Fruit fly (Drosophila melanogaster): ENCODE data around the gene CG31029.
A peak's percentile ranks its signal among the peaks of the same experiment; 100 is the strongest.

CG31029 gene

DNA sequence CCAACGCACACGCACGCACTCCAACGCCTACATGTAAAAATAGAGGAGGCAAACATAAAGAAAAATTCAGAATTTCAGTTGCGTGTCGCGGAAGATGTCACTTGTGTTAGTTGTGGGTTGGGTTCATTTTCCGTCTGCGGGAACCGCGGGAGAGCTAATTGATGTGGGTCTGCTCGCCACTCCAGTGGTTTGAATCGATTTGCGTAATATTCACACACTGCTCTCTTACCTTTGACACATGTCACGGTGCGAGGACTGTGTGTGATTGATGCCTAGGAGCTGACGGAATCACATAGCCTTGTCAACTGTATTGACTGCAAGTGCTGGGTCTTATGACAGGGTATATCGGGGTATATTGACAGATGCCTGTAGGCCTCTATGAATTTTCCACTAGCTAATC lies 21.2 kb downstream of the CG31029 start:
- TF ChIP-seq pan (optimal IDR thresholded peaks at IDR 0.05) (no peak), EcR (GFP tag; optimal IDR thresholded peaks at IDR 0.05) (no peak), usp (GFP tag; optimal IDR thresholded peaks at IDR 0.05) (no peak), psq (optimal IDR thresholded peaks at IDR 0.05) (no peak), Dll (optimal IDR thresholded peaks at IDR 0.05) (no peak), CG8478 (optimal IDR thresholded peaks at IDR 0.05) (no peak)

DNA sequence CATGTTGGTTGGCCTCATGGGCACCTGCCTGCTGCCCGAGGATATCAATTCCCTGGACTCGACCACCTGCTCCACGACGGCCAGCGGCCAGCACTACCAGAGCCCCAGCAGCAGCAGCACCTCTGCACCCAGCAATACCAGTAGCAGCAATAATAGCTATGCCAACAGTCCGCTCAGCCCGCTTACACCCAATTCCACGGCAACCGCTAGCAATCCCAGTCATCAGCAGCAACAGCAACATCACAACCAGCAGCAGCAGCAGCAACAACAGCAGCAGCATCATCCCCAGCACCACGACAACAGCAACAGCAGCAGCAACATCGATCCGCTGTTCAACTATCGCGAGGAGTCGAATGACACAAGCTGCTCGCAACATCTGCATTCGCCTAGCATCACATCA lies 22.8 kb downstream of the CG31029 start:
- TF ChIP-seq psq (optimal IDR thresholded peaks at IDR 0.05) (no peak), EcR (GFP tag; optimal IDR thresholded peaks at IDR 0.05) (no peak), CG8478 (optimal IDR thresholded peaks at IDR 0.05) (no peak), Dll (optimal IDR thresholded peaks at IDR 0.05) (no peak), pan (optimal IDR thresholded peaks at IDR 0.05) (no peak), usp (GFP tag; optimal IDR thresholded peaks at IDR 0.05) (no peak)

DNA sequence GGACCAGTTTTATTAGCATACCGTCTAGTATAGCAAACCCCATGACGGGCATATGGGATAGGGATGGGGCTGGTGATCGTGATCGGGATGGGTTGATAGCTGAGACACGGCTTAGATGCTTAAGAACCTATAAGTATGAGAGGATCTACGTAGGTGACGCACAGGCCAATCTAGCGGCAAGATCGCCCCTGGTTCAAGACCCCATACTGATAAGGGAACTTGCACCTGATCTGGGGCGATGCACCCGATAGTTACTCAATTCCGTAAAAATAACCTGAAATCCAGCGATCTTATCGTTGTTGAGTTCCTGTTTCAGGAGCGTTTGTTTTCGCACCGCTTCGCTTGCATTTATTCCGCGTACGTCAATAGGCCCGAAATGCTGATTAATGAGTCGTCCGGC lies 23.6 kb downstream of the CG31029 start:
- no peak for TF ChIP-seq usp (GFP tag; optimal IDR thresholded peaks at IDR 0.05)
- TF ChIP-seq Dll (optimal IDR thresholded peaks at IDR 0.05): no peak
- no peak for TF ChIP-seq pan (optimal IDR thresholded peaks at IDR 0.05)
- no peak for TF ChIP-seq CG8478 (optimal IDR thresholded peaks at IDR 0.05)
- TF ChIP-seq psq (optimal IDR thresholded peaks at IDR 0.05): no peak
- no peak for TF ChIP-seq EcR (GFP tag; optimal IDR thresholded peaks at IDR 0.05)

DNA sequence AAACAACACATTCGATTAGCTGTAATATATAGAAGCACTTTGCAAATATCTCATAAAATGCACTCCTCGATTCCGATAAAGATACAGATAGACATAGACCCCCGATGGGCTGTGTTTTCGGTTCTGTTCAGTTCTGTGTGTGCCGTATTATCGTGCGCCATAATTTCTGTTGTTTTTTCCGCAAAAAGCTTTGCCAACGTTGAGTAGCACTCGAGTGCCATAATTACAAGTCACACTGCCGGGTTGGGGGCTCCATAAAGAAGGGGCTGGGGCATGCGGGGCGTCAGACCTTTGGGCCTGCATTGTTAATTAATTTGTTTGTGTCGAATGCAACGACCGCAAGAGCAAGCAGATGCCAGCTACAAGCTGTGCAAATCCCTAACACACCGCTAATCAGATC lies 24.5 kb downstream of the CG31029 start:
- TF ChIP-seq EcR (GFP tag; optimal IDR thresholded peaks at IDR 0.05) (no peak), Dll (optimal IDR thresholded peaks at IDR 0.05) (no peak), CG8478 (optimal IDR thresholded peaks at IDR 0.05) (no peak), usp (GFP tag; optimal IDR thresholded peaks at IDR 0.05) (no peak), pan (optimal IDR thresholded peaks at IDR 0.05) (no peak), psq (optimal IDR thresholded peaks at IDR 0.05) (no peak)

DNA sequence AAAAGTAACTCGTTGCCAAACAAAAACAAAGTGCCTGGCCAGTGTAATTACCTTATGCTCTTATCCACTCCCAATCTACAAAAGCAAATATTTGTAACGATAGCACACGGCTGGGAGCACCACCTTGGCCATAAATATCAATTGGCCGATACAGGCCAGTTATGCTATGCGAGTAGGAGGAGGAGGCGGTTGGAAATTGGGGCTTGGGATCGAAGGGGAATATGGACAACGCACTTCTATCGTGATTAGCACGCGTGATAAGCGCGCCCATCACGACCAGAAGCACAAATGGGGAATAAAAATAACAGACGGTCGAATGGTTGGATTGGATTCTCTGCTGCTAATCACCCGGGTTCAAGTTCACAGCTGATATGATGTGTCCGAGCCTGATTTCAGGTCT lies 25.6 kb downstream of the CG31029 start:
- TF ChIP-seq usp (GFP tag; optimal IDR thresholded peaks at IDR 0.05) (no peak), pan (optimal IDR thresholded peaks at IDR 0.05) (no peak), psq (optimal IDR thresholded peaks at IDR 0.05) (no peak), EcR (GFP tag; optimal IDR thresholded peaks at IDR 0.05) (no peak), CG8478 (optimal IDR thresholded peaks at IDR 0.05) (no peak), Dll (optimal IDR thresholded peaks at IDR 0.05) (no peak)

DNA sequence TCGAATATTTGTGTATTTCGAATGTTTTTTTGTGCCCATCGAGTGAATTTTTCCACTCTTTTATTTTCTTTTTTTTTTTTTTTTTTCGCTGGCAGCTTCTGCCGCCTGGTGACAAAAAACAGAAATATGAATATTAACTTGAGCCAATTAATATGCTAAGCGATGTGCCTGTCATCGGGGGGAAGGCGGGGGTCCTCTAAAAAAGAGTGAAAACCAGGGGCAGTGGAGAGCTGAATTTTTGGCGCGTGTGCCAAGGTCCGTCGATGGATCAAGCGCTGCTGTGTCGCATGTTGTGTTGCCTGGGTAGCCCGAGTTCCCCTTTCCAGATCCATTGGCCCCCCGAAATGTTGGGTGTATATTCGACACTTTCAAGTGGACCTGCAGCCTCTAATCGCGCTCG lies 26.4 kb downstream of the CG31029 start:
- TF ChIP-seq pan (optimal IDR thresholded peaks at IDR 0.05): no peak
- TF ChIP-seq Dll (optimal IDR thresholded peaks at IDR 0.05): no peak
- no peak for TF ChIP-seq psq (optimal IDR thresholded peaks at IDR 0.05)
- TF ChIP-seq CG8478 (optimal IDR thresholded peaks at IDR 0.05): no peak
- TF ChIP-seq usp (GFP tag; optimal IDR thresholded peaks at IDR 0.05): no peak
- no peak for TF ChIP-seq EcR (GFP tag; optimal IDR thresholded peaks at IDR 0.05)

DNA sequence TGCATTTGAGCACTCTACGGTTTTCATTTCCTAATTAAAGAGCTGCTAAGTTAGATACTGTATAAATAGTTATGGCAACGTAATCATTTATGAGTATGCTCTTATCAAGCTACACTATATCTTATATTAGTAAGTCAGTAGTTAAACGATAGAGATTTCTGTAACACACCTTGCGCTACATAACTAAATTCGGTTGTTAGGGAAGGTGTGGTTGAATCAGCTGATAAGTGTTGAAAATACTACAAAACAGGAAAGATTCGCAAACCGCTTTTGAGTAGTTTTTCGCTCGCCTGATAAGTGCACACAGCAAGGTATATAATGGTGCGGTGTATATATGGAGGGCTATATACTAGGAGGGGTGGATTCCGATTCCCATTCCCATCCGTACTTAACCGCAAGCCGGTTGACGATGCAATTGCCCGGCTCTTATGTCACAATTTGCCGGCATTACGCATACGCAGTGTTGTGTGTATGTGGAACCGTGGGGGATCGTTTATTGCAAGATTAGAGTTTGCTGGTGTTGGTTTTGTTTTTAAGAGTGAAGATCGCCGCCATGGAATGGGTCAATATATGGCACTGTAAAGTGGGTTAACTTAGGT lies 27.2 kb downstream of the CG31029 start:
- no peak for TF ChIP-seq usp (GFP tag; optimal IDR thresholded peaks at IDR 0.05)
- TF ChIP-seq psq (optimal IDR thresholded peaks at IDR 0.05): no peak
- TF ChIP-seq pan (optimal IDR thresholded peaks at IDR 0.05): no peak
- no peak for TF ChIP-seq CG8478 (optimal IDR thresholded peaks at IDR 0.05)
- TF ChIP-seq Dll (optimal IDR thresholded peaks at IDR 0.05): no peak
- no peak for TF ChIP-seq EcR (GFP tag; optimal IDR thresholded peaks at IDR 0.05)

DNA sequence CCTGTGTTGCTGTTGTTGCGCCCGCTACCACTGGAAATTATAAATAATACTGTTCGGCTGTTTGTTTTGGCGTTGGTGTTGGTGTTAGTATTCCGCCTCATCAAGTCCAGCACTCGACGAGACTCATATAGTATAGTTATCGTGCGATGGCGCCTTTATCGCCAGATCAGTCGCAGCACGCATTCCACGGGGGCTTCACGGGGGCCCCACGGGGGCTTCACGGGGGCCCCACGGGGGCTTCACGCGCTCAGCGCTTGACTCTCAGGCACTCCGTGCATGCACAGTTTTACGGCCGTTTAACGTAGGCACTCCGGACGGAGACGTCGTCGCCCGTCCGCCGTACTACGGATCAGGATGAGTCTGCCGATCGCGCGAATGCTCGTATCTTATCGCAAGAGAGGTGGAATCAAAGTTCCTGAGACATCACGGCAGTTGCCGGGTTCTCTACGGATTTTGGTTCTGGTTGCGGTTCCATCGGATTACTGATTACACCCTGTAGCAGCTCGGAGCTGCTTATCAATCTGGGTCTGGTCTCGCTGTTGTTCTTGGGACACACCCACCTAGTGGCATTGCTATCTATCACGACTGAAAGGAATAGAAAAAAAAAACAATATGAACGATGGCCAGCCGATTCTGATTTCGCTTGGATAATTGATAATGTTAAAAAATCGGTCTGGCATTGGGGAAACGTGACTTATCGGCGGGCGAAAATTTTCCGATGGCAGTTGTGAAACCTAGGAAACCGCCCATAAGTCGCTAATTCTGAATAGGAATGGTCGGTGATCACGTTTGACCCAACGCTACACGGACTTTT lies 29.2 kb downstream of the CG31029 start:
- TF ChIP-seq Dll (optimal IDR thresholded peaks at IDR 0.05) (no peak), psq (optimal IDR thresholded peaks at IDR 0.05) (no peak), CG8478 (optimal IDR thresholded peaks at IDR 0.05) (no peak), pan (optimal IDR thresholded peaks at IDR 0.05) (no peak), EcR (GFP tag; optimal IDR thresholded peaks at IDR 0.05) (no peak), usp (GFP tag; optimal IDR thresholded peaks at IDR 0.05) (no peak)

DNA sequence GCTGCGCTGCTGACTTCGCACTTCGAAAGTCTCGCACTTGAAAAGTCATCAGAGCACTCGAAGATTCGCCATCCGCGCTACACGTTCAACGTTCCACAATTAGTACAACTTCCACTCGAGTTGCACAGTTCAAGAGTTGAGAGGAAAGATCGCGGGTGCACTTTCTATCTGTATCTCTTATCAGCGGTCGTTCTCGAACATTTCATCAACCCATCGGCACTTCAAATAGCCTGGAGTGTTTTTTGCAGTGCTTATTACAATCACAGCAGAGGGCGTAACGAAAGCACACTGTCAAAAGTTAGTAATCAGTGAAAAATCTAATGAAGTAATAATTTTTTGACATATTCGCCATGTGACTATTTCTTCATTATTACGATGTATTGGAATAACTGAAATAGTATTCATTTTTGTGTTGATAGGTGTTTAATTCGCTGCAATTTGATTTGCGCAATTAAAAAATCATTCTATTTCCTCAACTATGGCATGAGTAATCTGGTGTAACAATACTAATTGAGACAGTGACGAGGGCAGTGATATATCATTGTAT lies 30.7 kb downstream of the CG31029 start:
- TF ChIP-seq usp (GFP tag; optimal IDR thresholded peaks at IDR 0.05) (no peak), Dll (optimal IDR thresholded peaks at IDR 0.05) (no peak), pan (optimal IDR thresholded peaks at IDR 0.05) (no peak)

DNA sequence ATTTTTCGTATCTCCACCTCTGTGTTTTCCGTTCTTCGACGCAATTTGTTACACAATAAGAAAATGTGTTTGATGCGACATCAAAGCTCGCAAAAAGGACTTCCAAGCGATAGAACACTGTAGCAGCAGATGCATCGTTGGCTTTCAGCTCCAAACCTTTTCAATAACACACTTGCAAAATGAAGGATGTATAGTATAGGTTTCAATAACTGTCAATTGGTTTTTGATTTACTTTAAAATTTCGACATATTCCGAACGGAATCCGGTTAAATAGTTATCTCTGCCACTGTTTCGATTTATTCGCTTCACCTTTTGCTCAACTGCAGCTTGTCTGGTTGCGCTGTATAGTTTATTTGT lies 31.2 kb downstream of the CG31029 start:
- TF ChIP-seq psq (optimal IDR thresholded peaks at IDR 0.05): no peak
- TF ChIP-seq CG8478 (optimal IDR thresholded peaks at IDR 0.05): no peak
- TF ChIP-seq pan (optimal IDR thresholded peaks at IDR 0.05): no peak
- no peak for TF ChIP-seq EcR (GFP tag; optimal IDR thresholded peaks at IDR 0.05)
- TF ChIP-seq Dll (optimal IDR thresholded peaks at IDR 0.05): no peak

DNA sequence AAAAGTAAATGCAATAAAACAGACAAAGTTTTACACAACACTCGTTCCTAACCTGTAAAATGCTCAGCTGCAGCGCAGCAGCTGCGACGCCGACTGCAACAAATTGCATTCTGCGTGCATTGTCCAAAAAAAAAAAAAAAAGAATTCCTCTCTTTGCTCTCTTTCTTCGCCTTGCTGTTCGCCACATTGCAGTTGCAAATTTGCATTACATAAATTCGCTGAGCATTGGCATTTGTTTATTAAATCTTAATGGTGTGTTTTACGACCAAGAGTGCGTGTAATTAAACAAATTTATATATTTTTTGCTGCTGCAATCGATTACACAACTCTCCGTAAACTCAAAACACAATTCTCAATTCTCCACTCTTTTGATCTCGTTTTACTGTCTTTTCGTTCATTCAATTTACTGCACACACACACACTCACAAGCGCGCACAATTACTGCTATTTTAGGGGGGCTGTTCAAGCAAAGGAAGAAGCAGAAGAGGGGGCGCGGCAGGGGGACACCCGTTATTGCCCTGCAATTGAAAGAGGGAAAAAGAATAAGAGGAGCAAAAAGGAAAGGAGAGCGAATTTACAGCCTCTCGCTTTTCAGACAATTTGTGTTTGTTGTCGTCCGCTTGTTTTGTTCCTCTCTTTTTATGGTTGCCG lies 31.7 kb downstream of the CG31029 start:
- TF ChIP-seq Dll (optimal IDR thresholded peaks at IDR 0.05): no peak
- no peak for TF ChIP-seq usp (GFP tag; optimal IDR thresholded peaks at IDR 0.05)
- TF ChIP-seq psq (optimal IDR thresholded peaks at IDR 0.05): no peak
- no peak for TF ChIP-seq pan (optimal IDR thresholded peaks at IDR 0.05)
- TF ChIP-seq CG8478 (optimal IDR thresholded peaks at IDR 0.05): no peak
- TF ChIP-seq EcR (GFP tag; optimal IDR thresholded peaks at IDR 0.05): no peak

DNA sequence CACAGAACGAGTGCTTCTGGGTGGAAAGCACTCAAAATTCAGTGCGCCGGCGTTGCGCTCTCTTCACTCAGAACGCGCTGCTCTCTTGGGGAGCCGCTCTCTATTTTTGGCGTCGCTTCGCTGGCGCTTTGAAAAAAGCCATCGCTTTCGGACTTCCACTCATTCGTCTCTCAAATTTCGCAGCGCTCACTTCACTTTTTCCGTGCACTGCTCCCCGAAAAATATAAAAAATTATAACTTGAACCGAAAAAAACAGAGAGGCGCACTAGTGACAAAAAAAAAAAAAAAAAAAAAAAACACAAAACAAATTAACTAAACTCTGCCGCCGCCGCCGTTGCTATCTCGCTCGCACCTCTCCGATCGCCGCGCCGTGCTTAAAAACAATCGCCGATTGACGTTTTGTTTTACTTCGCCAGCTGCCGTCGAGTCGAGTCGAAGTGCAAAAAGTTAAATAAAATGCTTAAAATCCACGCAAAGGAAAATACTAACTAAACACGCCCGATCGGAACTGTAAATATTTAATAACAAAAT lies 32.8 kb downstream of the CG31029 start:
- TF ChIP-seq CG8478 (optimal IDR thresholded peaks at IDR 0.05): no peak
- peak; percentile 98 for TF ChIP-seq Dll (optimal IDR thresholded peaks at IDR 0.05)

All from whole organism.